Worm (Caenorhabditis elegans): ENCODE results near the gene Y11D7A.5.
A peak's percentile ranks its signal among the peaks of the same experiment; 100 is the strongest.

Gene Y11D7A.5

DNA sequence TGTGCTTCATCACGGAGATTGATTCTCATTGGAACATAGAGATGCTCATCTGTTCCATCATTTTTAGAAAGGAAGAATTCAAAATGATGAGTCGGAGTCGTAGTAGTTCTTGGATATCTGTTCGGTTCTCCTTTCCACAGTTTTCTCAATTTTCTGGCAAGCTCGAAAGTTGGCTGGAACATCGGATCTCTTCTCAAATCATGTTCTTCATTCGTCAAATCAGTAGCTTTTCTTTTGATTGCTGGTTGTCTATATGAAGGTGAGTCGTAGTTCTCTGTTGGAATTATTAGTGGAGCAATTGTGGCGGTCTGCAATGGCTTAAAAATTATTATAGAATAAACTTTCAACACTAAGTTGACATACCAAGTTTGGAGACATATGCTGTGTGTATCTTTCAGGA lies 17.0 kb upstream of the Y11D7A.5 start:
- no peak for TF ChIP-seq hsf-1 (GFP tag; IDR thresholded peaks at IDR 0.05)
- TF ChIP-seq Y67H2A.10 (GFP tag; conservative IDR thresholded peaks at IDR 0.05): no peak
- no peak for TF ChIP-seq lin-26 (GFP tag; IDR thresholded peaks at IDR 0.05)
- TF ChIP-seq hlh-12 (tag; optimal IDR thresholded peaks at IDR 0.05): no peak
- no peak for TF ChIP-seq nhr-90 (tag; optimal IDR thresholded peaks at IDR 0.05)
- no peak for TF ChIP-seq attf-3 (GFP tag; conservative IDR thresholded peaks at IDR 0.05)

ce11 chrIV:9261687-9262086 lies 16.4 kb upstream of the Y11D7A.5 start, which contains the start of gene col-120:
Gene col-120, minus strand, starts transcription at chrIV:9261787.
- TF ChIP-seq Y79H2A.3 (GFP tag; conservative IDR thresholded peaks at IDR 0.05) (no peak), hlh-26 (GFP tag; conservative IDR thresholded peaks at IDR 0.05) (no peak), ets-4 (GFP tag; optimal IDR thresholded peaks at IDR 0.05) (no peak), F52B5.7 (tag; optimal IDR thresholded peaks at IDR 0.05) (no peak)

- TF ChIP-seq snpc-1.3 (tag; optimal IDR thresholded peaks at IDR 0.05; ENCODE audit: insufficient read depth) (no peak), F57A8.1 (GFP tag; optimal IDR thresholded peaks at IDR 0.05) (peak; percentile 12), F37B4.10 (GFP tag; IDR thresholded peaks at IDR 0.05) (0 out of 2 replicates have a peak, but pooled peaks have one; percentile 3)
Observed at ce11 chrIV:9260826-9261225, 15.5 kb upstream of the Y11D7A.5 start.

- TF ChIP-seq hmg-1.2 (GFP tag; IDR thresholded peaks at IDR 0.05): peak; percentile 92
- TF ChIP-seq cebp-1 (GFP tag; IDR thresholded peaks at IDR 0.05): no peak
- TF ChIP-seq cebp-1 (tag; optimal IDR thresholded peaks at IDR 0.05): no peak
- no peak for TF ChIP-seq tbp1 (GFP tag; optimal IDR thresholded peaks at IDR 0.05)
- TF ChIP-seq attf-3 (GFP tag; conservative IDR thresholded peaks at IDR 0.05): peak; percentile 91
- TF ChIP-seq ceh-27 (GFP tag; optimal IDR thresholded peaks at IDR 0.05): no peak
Observed at ce11 chrIV:9260334-9260733, 15.0 kb upstream of the Y11D7A.5 start.

- no peak for TF ChIP-seq Y79H2A.3 (GFP tag; conservative IDR thresholded peaks at IDR 0.05)
- no peak for TF ChIP-seq die-1 (tag; optimal IDR thresholded peaks at IDR 0.05)
- no peak for TF ChIP-seq gei-17 (GFP tag; optimal IDR thresholded peaks at IDR 0.05)
- no peak for TF ChIP-seq ceh-91 (GFP tag; IDR thresholded peaks at IDR 0.05)
- no peak for TF ChIP-seq chd-7 (tag; optimal IDR thresholded peaks at IDR 0.05)
- no peak for TF ChIP-seq dpl-1 (GFP tag; optimal IDR thresholded peaks at IDR 0.05)
- no peak for TF ChIP-seq xnd-1 (tag; optimal IDR thresholded peaks at IDR 0.05)
- TF ChIP-seq Y56A3A.18 (GFP tag; IDR thresholded peaks at IDR 0.05): no peak
- TF ChIP-seq sea-2 (GFP tag; IDR thresholded peaks at IDR 0.05): no peak
- TF ChIP-seq athp-1 (tag; optimal IDR thresholded peaks at IDR 0.05): no peak
- TF ChIP-seq ZK185.1 (tag; optimal IDR thresholded peaks at IDR 0.05; ENCODE audit: poor library complexity, severe bottlenecking): no peak
- no peak for TF ChIP-seq nfyb-1 (GFP tag; IDR thresholded peaks at IDR 0.05)
- no peak for TF ChIP-seq tbx-9 (tag; optimal IDR thresholded peaks at IDR 0.05; ENCODE audit: borderline replicate concordance)
- no peak for TF ChIP-seq sptf-2 (GFP tag; optimal IDR thresholded peaks at IDR 0.05)
- no peak for TF ChIP-seq unc-62 (GFP tag; optimal IDR thresholded peaks at IDR 0.05)
Observed at ce11 chrIV:9259687-9260086, 14.4 kb upstream of the Y11D7A.5 start, which contains the start of gene Y11D7A.10. Gene Y11D7A.10, minus strand, starts transcription at chrIV:9259768.

Data from whole organism, young adult.